Worm (Caenorhabditis elegans): ENCODE data around the gene Y32F6B.9.

DNA sequence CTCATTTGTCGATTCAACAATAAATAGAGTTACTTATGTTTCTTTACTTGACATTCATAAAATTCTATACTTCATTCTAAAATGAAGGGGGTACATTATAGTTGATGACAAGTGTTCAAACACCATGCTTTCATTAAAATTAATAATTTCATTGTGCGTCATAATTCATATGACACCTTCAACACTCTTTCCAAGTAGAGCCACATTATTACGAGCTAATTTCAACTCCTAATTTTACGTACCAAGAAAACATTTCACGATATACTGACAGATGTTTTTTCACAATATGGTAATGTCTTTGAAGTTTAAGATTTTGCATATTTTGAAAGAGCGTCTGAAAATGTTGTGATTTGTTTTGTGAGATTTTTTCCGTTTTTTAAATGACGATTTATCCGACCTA, 13.0 kb upstream of the Y32F6B.9 start:
- TF ChIP-seq sox-2 (GFP tag; IDR thresholded peaks at IDR 0.05) (no peak), unc-42 (tag; optimal IDR thresholded peaks at IDR 0.05) (no peak), ztf-16 (tag; optimal IDR thresholded peaks at IDR 0.05) (no peak), fkh-10 (GFP tag; optimal IDR thresholded peaks at IDR 0.05) (no peak), F13H6.1 (tag; optimal IDR thresholded peaks at IDR 0.05) (no peak), che-1 (tag; optimal IDR thresholded peaks at IDR 0.05) (no peak), hlh-8 (tag; optimal IDR thresholded peaks at IDR 0.05) (no peak), pag-3 (tag; optimal IDR thresholded peaks at IDR 0.05; ENCODE audit: borderline replicate concordance) (no peak), madf-2 (tag; optimal IDR thresholded peaks at IDR 0.05) (no peak), hlh-13 (GFP tag; optimal IDR thresholded peaks at IDR 0.05) (no peak), eyg-1 (tag; optimal IDR thresholded peaks at IDR 0.05) (no peak), dve-1 (tag; optimal IDR thresholded peaks at IDR 0.05) (no peak), hlh-15 (tag; optimal IDR thresholded peaks at IDR 0.05) (no peak), sdc-2 (tag; optimal IDR thresholded peaks at IDR 0.05) (no peak)
